Worm (Caenorhabditis elegans): ENCODE measurements around the gene cdr-2.

DNA sequence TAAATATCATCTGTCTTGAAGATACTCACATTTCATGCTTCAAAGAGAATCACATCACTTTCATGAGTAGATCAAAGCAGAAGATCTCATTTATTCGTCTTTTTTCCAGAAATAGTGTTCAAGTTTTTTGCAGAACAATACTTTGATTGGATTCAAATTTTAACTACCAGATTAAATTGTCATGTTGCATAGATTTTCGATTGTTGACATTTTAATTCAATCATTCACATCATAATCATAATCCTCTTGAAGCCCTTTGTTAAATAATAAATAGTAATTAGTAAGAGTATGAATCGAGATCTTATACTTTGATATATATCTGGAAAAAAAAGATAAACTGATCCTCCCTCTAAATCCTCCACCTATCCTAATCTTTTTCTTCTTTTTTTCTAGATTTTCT is 12.3 kb upstream of the cdr-2 start:
- TF ChIP-seq pha-4 (tag; optimal IDR thresholded peaks at IDR 0.05) (no peak), nhr-2 (tag; optimal IDR thresholded peaks at IDR 0.05) (no peak), nhr-12 (tag; optimal IDR thresholded peaks at IDR 0.05) (no peak), elt-3 (tag; optimal IDR thresholded peaks at IDR 0.05) (no peak), nhr-76 (tag; optimal IDR thresholded peaks at IDR 0.05) (no peak), snpc-4 (tag; optimal IDR thresholded peaks at IDR 0.05) (no peak)
